Fruit fly (Drosophila melanogaster) whole organism, embryonic: ENCODE measurements around the gene CG4733.
A peak's percentile ranks its signal among the peaks of the same experiment; 100 is the strongest.

Experiments
- Ada2b ChIP-seq: fragments of 200-800 bp; sonication (Bioruptor generic); IDR thresholded peaks from 2 replicates; pipeline ENCODE4 v1.3.6; 2022; ENCODE audit warnings: missing biosample characterization, missing genetic modification characterization
- CG10654 ChIP-seq: fragments of 200-800 bp; sonication (Bioruptor generic); optimal IDR thresholded peaks from 2 replicates; lab custom pipeline; 2016; ENCODE audit warnings: missing biosample characterization, missing genetic modification characterization
- CG10979 ChIP-seq: fragments of 200-800 bp; sonication (Bioruptor generic); optimal IDR thresholded peaks from 2 replicates; lab custom pipeline; 2018; ENCODE audit warnings: missing biosample characterization, mild to moderate bottlenecking, missing genetic modification characterization, moderate library complexity
- CG11696 ChIP-seq: fragments of 200-800 bp; sonication (Bioruptor generic); IDR thresholded peaks from 2 replicates; pipeline ENCODE4 v1.3.6; 2022; ENCODE audit warnings: missing biosample characterization, missing genetic modification characterization
- CG13775 ChIP-seq: fragments of 200-800 bp; sonication (Bioruptor generic); optimal IDR thresholded peaks from 3 replicates; lab custom pipeline; 2017; ENCODE audit warnings: missing biosample characterization, mild to moderate bottlenecking, missing genetic modification characterization
- CG14710 ChIP-seq: fragments of 200-800 bp; sonication (Bioruptor generic); optimal IDR thresholded peaks from 3 replicates; lab custom pipeline; 2019; ENCODE audit warnings: missing biosample characterization, mild to moderate bottlenecking, missing genetic modification characterization, moderate library complexity
- CG15479 ChIP-seq: fragments of 200-800 bp; sonication (Bioruptor generic); optimal IDR thresholded peaks from 3 replicates; lab custom pipeline; 2019; ENCODE audit warnings: missing biosample characterization, mild to moderate bottlenecking, missing genetic modification characterization, moderate library complexity
- CG15601 ChIP-seq: fragments of 200-800 bp; sonication (Bioruptor generic); optimal IDR thresholded peaks from 3 replicates; lab custom pipeline; 2019; ENCODE audit warnings: missing biosample characterization, mild to moderate bottlenecking, missing genetic modification characterization, moderate library complexity
- CG16779 ChIP-seq: fragments of 200-800 bp; sonication (Bioruptor generic); IDR thresholded peaks from 2 replicates; pipeline ENCODE4 v1.3.6; 2022; ENCODE audit warnings: missing biosample characterization, missing genetic modification characterization
- CG16815 ChIP-seq: fragments of 200-800 bp; sonication (Bioruptor generic); optimal IDR thresholded peaks from 3 replicates; lab custom pipeline; 2017; ENCODE audit warnings: missing biosample characterization, mild to moderate bottlenecking, missing genetic modification characterization
- CG17186 ChIP-seq: fragments of 200-800 bp; sonication (Bioruptor generic); optimal IDR thresholded peaks from 3 replicates; lab custom pipeline; 2017; ENCODE audit warnings: missing biosample characterization, missing genetic modification reagents, missing genetic modification characterization
- CG17829 ChIP-seq: fragments of 200-800 bp; optimal IDR thresholded peaks from 2 replicates; lab custom pipeline; 2019; ENCODE audit warnings: missing biosample characterization, mild to moderate bottlenecking, missing genetic modification characterization, moderate library complexity
- CG18599 ChIP-seq: fragments of 200-800 bp; sonication (Bioruptor generic); optimal IDR thresholded peaks from 3 replicates; lab custom pipeline; 2017; ENCODE audit warnings: missing biosample characterization, missing genetic modification characterization, mild to moderate bottlenecking, moderate library complexity, missing genetic modification reagents
- CG2678 ChIP-seq: fragments of 200-800 bp; sonication (Bioruptor generic); optimal IDR thresholded peaks from 3 replicates; lab custom pipeline; 2019; ENCODE audit warnings: missing biosample characterization, mild to moderate bottlenecking, missing genetic modification characterization, moderate library complexity
- CG31365 ChIP-seq: fragments of 200-800 bp; sonication (Bioruptor generic); optimal IDR thresholded peaks from 2 replicates; lab custom pipeline; 2018; ENCODE audit warnings: missing biosample characterization, mild to moderate bottlenecking, missing genetic modification characterization
- CG4328 ChIP-seq: fragments of 200-800 bp; sonication (Bioruptor generic); optimal IDR thresholded peaks from 3 replicates; lab custom pipeline; 2017; ENCODE audit warnings: missing biosample characterization, missing genetic modification reagents, missing genetic modification characterization
- CG4617 ChIP-seq: fragments of 200-800 bp; sonication (Bioruptor generic); optimal IDR thresholded peaks from 3 replicates; lab custom pipeline; 2016; ENCODE audit warnings: missing biosample characterization, missing genetic modification characterization, borderline replicate concordance
- CG5180 ChIP-seq: fragments of 200-800 bp; sonication (Bioruptor generic); optimal IDR thresholded peaks from 3 replicates; lab custom pipeline; 2017; ENCODE audit warnings: missing biosample characterization, missing genetic modification characterization, mild to moderate bottlenecking, moderate library complexity, missing genetic modification reagents
- CG6254 ChIP-seq: fragments of 200-800 bp; sonication (Bioruptor generic); optimal IDR thresholded peaks from 3 replicates; lab custom pipeline; 2017; ENCODE audit warnings: mild to moderate bottlenecking, missing biosample characterization, missing genetic modification reagents, missing genetic modification characterization
- CG6683 ChIP-seq: fragments of 200-800 bp; sonication (Bioruptor generic); optimal IDR thresholded peaks from 2 replicates; lab custom pipeline; 2017; ENCODE audit warnings: missing biosample characterization, mild to moderate bottlenecking, missing genetic modification characterization, missing genetic modification reagents
- CG7839 ChIP-seq: fragments of 200-800 bp; sonication (Bioruptor generic); optimal IDR thresholded peaks from 3 replicates; lab custom pipeline; 2018; ENCODE audit warnings: missing biosample characterization, mild to moderate bottlenecking, missing genetic modification characterization, moderate library complexity
- CG8359 ChIP-seq: fragments of 200-800 bp; sonication (Bioruptor generic); optimal IDR thresholded peaks from 2 replicates; lab custom pipeline; 2017; ENCODE audit warnings: missing biosample characterization, mild to moderate bottlenecking, missing genetic modification characterization, borderline replicate concordance
- CG9876 ChIP-seq: fragments of 200-800 bp; sonication (Bioruptor generic); optimal IDR thresholded peaks from 2 replicates; lab custom pipeline; 2016; ENCODE audit warnings: missing biosample characterization, missing genetic modification characterization
- CHES-1-like ChIP-seq: fragments of 200-800 bp; sonication (Bioruptor generic); optimal IDR thresholded peaks from 2 replicates; lab custom pipeline; 2016; ENCODE audit warnings: missing biosample characterization, missing genetic modification characterization
- Dbx ChIP-seq: fragments of 200-800 bp; sonication (Bioruptor generic); IDR thresholded peaks from 3 replicates; pipeline ENCODE4 v1.3.6; 2022; ENCODE audit warnings: missing biosample characterization, missing genetic modification characterization
- Dip3 ChIP-seq: fragments of 200-800 bp; sonication (Bioruptor generic); optimal IDR thresholded peaks from 3 replicates; lab custom pipeline; 2016; ENCODE audit warnings: missing biosample characterization, missing genetic modification characterization
- HHEX ChIP-seq: fragments of 200-800 bp; sonication (Bioruptor generic); optimal IDR thresholded peaks from 3 replicates; lab custom pipeline; 2017; ENCODE audit warnings: missing biosample characterization, mild to moderate bottlenecking, missing genetic modification characterization, missing genetic modification reagents
- HLH54F ChIP-seq: fragments of 200-800 bp; sonication (Bioruptor generic); optimal IDR thresholded peaks from 3 replicates; lab custom pipeline; 2016; ENCODE audit warnings: missing biosample characterization, missing genetic modification characterization
- Hey ChIP-seq: fragments of 200-800 bp; sonication (Bioruptor generic); optimal IDR thresholded peaks from 3 replicates; lab custom pipeline; 2018; ENCODE audit warnings: missing biosample characterization, mild to moderate bottlenecking, missing genetic modification characterization
- Med ChIP-seq: fragments of 200-800 bp; sonication (Bioruptor generic); peaks from one replicate; lab custom pipeline; 2016; ENCODE audit warnings: missing biosample characterization, missing genetic modification characterization, mild to moderate bottlenecking, inconsistent platforms, moderate library complexity
- Nf-YC ChIP-seq: fragments of 200-800 bp; optimal IDR thresholded peaks from 3 replicates; lab custom pipeline; 2019; ENCODE audit warnings: missing biosample characterization, mild to moderate bottlenecking, missing genetic modification characterization, moderate library complexity
- Oli ChIP-seq: fragments of 200-800 bp; sonication (Bioruptor generic); optimal IDR thresholded peaks from 2 replicates; lab custom pipeline; 2018; ENCODE audit warnings: missing biosample characterization, mild to moderate bottlenecking, missing genetic modification characterization, moderate library complexity
- Optix ChIP-seq: fragments of 200-800 bp; sonication (Bioruptor generic); IDR thresholded peaks from 3 replicates; pipeline ENCODE4 v1.3.6; 2022; ENCODE audit warnings: missing biosample characterization, missing genetic modification characterization
- PHDP ChIP-seq: fragments of 200-800 bp; sonication (Bioruptor generic); optimal IDR thresholded peaks from 3 replicates; lab custom pipeline; 2018; ENCODE audit warnings: missing biosample characterization, mild to moderate bottlenecking, missing genetic modification characterization, moderate library complexity
- Sox102F ChIP-seq: fragments of 200-800 bp; sonication (Bioruptor generic); optimal IDR thresholded peaks from 2 replicates; lab custom pipeline; 2018; ENCODE audit warnings: missing biosample characterization, mild to moderate bottlenecking, missing genetic modification characterization, moderate library complexity
- Trl ChIP-seq, 3 experiments: fragments of >200 bp in 2 of 3; fragments of 200-800 bp in 1 of 3; sonication (Bioruptor generic) in 1 of 3; optimal IDR thresholded peaks; 2 replicates in 1 of 3; 3 replicates in 2 of 3; lab custom pipeline; 2016 to 2017; ENCODE audit warnings: missing biosample characterization in 1 of 3, missing genetic modification characterization in 1 of 3
- Xrp1 ChIP-seq: fragments of 200-800 bp; sonication (Bioruptor generic); IDR thresholded peaks from 2 replicates; pipeline ENCODE4 v1.3.6; 2022; ENCODE audit warnings: missing biosample characterization, missing genetic modification characterization
- dm ChIP-seq: fragments of 200-800 bp; sonication (Bioruptor generic); optimal IDR thresholded peaks from 3 replicates; lab custom pipeline; 2016; ENCODE audit warnings: missing biosample characterization, missing genetic modification characterization
- jumu ChIP-seq: fragments of 200-800 bp; sonication (Bioruptor generic); optimal IDR thresholded peaks from 3 replicates; lab custom pipeline; 2016; ENCODE audit warnings: missing biosample characterization, missing genetic modification characterization
- ken ChIP-seq: fragments of 200-800 bp; sonication (Bioruptor generic); IDR thresholded peaks from 3 replicates; pipeline ENCODE4 v1.3.6; 2022; ENCODE audit warnings: missing biosample characterization, missing genetic modification characterization
- lbe ChIP-seq: fragments of 200-800 bp; sonication (Bioruptor generic); optimal IDR thresholded peaks from 2 replicates; lab custom pipeline; 2016; ENCODE audit warnings: missing biosample characterization, mild to moderate bottlenecking, missing genetic modification characterization
- nau ChIP-seq: fragments of 200-800 bp; sonication (Bioruptor generic); optimal IDR thresholded peaks from 3 replicates; lab custom pipeline; 2017; ENCODE audit warnings: missing biosample characterization, mild to moderate bottlenecking, missing genetic modification characterization, missing genetic modification reagents
- pita ChIP-seq: fragments of 200-800 bp; sonication (Bioruptor generic); optimal IDR thresholded peaks from 2 replicates; lab custom pipeline; 2017; ENCODE audit warnings: missing biosample characterization, mild to moderate bottlenecking, missing genetic modification characterization
- sc ChIP-seq, 3 experiments: fragments of >200 bp in 2 of 3; fragments of 200-800 bp in 1 of 3; sonication (Bioruptor generic) in 1 of 3; optimal IDR thresholded peaks; 2 replicates in 2 of 3; 3 replicates in 1 of 3; lab custom pipeline; 2017; ENCODE audit warnings: mild to moderate bottlenecking in 1 of 3, missing biosample characterization in 1 of 3, missing genetic modification characterization in 1 of 3, missing genetic modification reagents in 1 of 3
- tgo ChIP-seq: fragments of 200-800 bp; sonication (Bioruptor generic); IDR thresholded peaks from 3 replicates; pipeline ENCODE4 v1.3.6; 2022; ENCODE audit warnings: missing biosample characterization, missing genetic modification characterization
- tll ChIP-seq, 2 experiments: fragments of 200-800 bp in 1 of 2; fragments of >200 bp in 1 of 2; sonication (Bioruptor generic) in 1 of 2; optimal IDR thresholded peaks; 2 replicates each; lab custom pipeline; 2017 to 2019; ENCODE audit warnings: missing biosample characterization in 2 of 2, missing genetic modification characterization in 2 of 2, mild to moderate bottlenecking in 1 of 2, moderate library complexity in 1 of 2
- toy ChIP-seq: fragments of 200-800 bp; sonication (Bioruptor generic); IDR thresholded peaks from 2 replicates; pipeline ENCODE4 v1.3.6; 2022; ENCODE audit warnings: missing biosample characterization, missing genetic modification characterization
- usp ChIP-seq: fragments of >200 bp; optimal IDR thresholded peaks from 2 replicates; lab custom pipeline; 2017; ENCODE audit warnings: missing biosample characterization, missing genetic modification characterization

CG4733 gene

DNA sequence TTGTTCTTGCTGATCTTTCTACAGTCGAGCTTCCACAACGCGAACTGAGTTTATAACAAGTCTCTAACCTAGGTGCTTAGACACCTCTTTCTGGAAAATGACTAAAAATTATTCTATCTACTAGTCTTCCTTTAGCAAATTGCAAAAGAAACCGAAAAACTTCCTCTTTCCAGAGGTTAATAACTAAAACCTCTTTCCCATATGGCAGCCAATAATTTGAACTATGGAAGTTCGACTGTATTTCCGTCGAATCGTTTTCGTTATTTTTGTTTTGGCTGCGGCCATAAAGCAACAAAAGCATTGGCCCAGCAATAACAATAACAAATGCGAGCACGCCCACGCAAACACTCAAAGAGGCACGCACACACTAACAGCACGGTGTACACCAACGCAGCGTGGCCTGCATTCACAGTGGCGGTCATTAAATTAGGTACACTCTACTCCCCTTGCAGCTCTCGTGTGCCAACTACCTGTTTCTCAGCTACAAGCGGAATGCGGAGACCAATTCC, 10.0 kb upstream of the CG4733 start (continued):
- peak; percentile 23 for TF ChIP-seq CG17829 (tag; lab: Kevin White, UChicago)
- TF ChIP-seq Hey = peak; percentile 9
- TF ChIP-seq CG18599 (GFP tag; lab: Kevin White, UChicago) = peak; percentile 76
- TF ChIP-seq PHDP (tag; lab: Kevin White, UChicago) = peak; percentile 59
- TF ChIP-seq CG13775 = peak; percentile 21
- no peak for TF ChIP-seq sc (optimal IDR thresholded peaks at IDR 0.05; lab: Kevin White, UChicago)
- no peak for TF ChIP-seq sc (GFP tag; optimal IDR thresholded peaks at IDR 0.05; lab: Kevin White, UChicago)
- no peak for TF ChIP-seq CG15479 (GFP tag; lab: Kevin White, UChicago)
- TF ChIP-seq tgo (GFP tag; lab: Robert Waterston, UW) = peak; percentile 55; the same call in 2 of the 3 replicates
- no peak for TF ChIP-seq CG4617 (GFP tag; lab: Kevin White, UChicago)
- TF ChIP-seq Trl (optimal IDR thresholded peaks at IDR 0.05; lab: Kevin White, UChicago) = no peak
- peak; percentile 49 for TF ChIP-seq Trl (GFP tag; optimal IDR thresholded peaks at IDR 0.05; lab: Kevin White, UChicago)
- no peak for TF ChIP-seq CG31365
- TF ChIP-seq Ada2b (GFP tag; lab: Robert Waterston, UW) = peak; percentile 27; the same call in 1 of the 2 replicates
- TF ChIP-seq tll (GFP tag; optimal IDR thresholded peaks at IDR 0.05; lab: Kevin White, UChicago) = no peak
- peak; percentile 79 for TF ChIP-seq CG2678 (tag; lab: Kevin White, UChicago)
- TF ChIP-seq CG10979 (tag; lab: Kevin White, UChicago) = peak; percentile 15
- TF ChIP-seq CG9876 (GFP tag; lab: Kevin White, UChicago) = no peak
- peak; percentile 40 for TF ChIP-seq CG5180 (GFP tag; lab: Kevin White, UChicago)
- peak; percentile 35; the same call in 1 of the 2 replicates for TF ChIP-seq Xrp1
- TF ChIP-seq CG15601 (tag; lab: Kevin White, UChicago) = peak; percentile 56
- peak; percentile 20 for TF ChIP-seq CG10654
- peak; percentile 48; the same call in 1 of the 3 replicates for TF ChIP-seq Dbx (GFP tag; lab: Robert Waterston, UW)
- TF ChIP-seq HLH54F = peak; percentile 18
- TF ChIP-seq lbe (GFP tag; lab: Kevin White, UChicago) = peak; percentile 47
- 0 out of 3 replicates have a peak, but pooled peaks have one; percentile 26 for TF ChIP-seq Optix (GFP tag; lab: Robert Waterston, UW)
- TF ChIP-seq jumu (GFP tag; lab: Kevin White, UChicago) = peak; percentile 25
- TF ChIP-seq CG7839 (tag; lab: Kevin White, UChicago) = peak; percentile 72
- TF ChIP-seq ken (GFP tag; lab: Robert Waterston, UW) = no peak
- TF ChIP-seq Med (GFP tag; lab: Kevin White, UChicago) = peak; percentile 88
- no peak for TF ChIP-seq nau (GFP tag; lab: Kevin White, UChicago)
- peak; percentile 46 for TF ChIP-seq HHEX
- peak; percentile 28 for TF ChIP-seq CG14710 (tag; lab: Kevin White, UChicago)
- peak; percentile 68 for TF ChIP-seq Nf-YC (tag; lab: Kevin White, UChicago)
- peak; percentile 60 for TF ChIP-seq Oli (tag; lab: Kevin White, UChicago)
- no peak for TF ChIP-seq CG8359 (GFP tag; lab: Kevin White, UChicago)
- peak; percentile 31 for TF ChIP-seq Dip3 (GFP tag; lab: Kevin White, UChicago)
- peak; percentile 8 for TF ChIP-seq CG6254 (GFP tag; lab: Kevin White, UChicago)
- peak; percentile 32 for TF ChIP-seq Sox102F (GFP tag; lab: Kevin White, UChicago)
- TF ChIP-seq CG11696 = peak; percentile 82
- TF ChIP-seq toy (GFP tag; lab: Robert Waterston, UW) = no peak
- no peak for TF ChIP-seq CG16779 (GFP tag; lab: Robert Waterston, UW)
- TF ChIP-seq pita (GFP tag; lab: Kevin White, UChicago) = no peak
- peak; percentile 10 for TF ChIP-seq CG16815 (GFP tag; lab: Kevin White, UChicago)
- TF ChIP-seq CG4328 = peak; percentile 74
- TF ChIP-seq CHES-1-like (GFP tag; lab: Kevin White, UChicago) = peak; percentile 61
- TF ChIP-seq CG6683 (GFP tag; lab: Kevin White, UChicago) = peak; percentile 12
- no peak for TF ChIP-seq usp
- TF ChIP-seq CG17186 (GFP tag; lab: Kevin White, UChicago) = peak; percentile 14
- TF ChIP-seq dm (GFP tag; lab: Kevin White, UChicago) = peak; percentile 12
